Worm (Caenorhabditis elegans) whole organism, late embryonic: ENCODE results near the gene acl-13.

ENCODE experiments used
- F13H6.1 ChIP-seq: sonication (generic microtip); optimal IDR thresholded peaks from 2 replicates; lab custom pipeline; 2016; ENCODE audit warnings: missing genetic modification characterization, missing compliant biosample characterization
- T23F11.4 ChIP-seq: fragments of 200-800 bp; sonication (Bioruptor generic); optimal IDR thresholded peaks from 2 replicates; lab custom pipeline; 2018; ENCODE audit warnings: mild to moderate bottlenecking, missing genetic modification characterization, missing compliant biosample characterization
- ceh-14 ChIP-seq: sonication (generic microtip); optimal IDR thresholded peaks from 2 replicates; lab custom pipeline; 2016; ENCODE audit warnings: missing genotype, missing genetic modification characterization, missing compliant biosample characterization
- ceh-19 ChIP-seq: fragments of 200-800 bp; sonication (Bioruptor generic); optimal IDR thresholded peaks from 2 replicates; lab custom pipeline; 2018; ENCODE audit warnings: mild to moderate bottlenecking, missing genetic modification characterization, missing compliant biosample characterization
- ceh-34 ChIP-seq: sonication (generic microtip); optimal IDR thresholded peaks from 2 replicates; lab custom pipeline; 2016; ENCODE audit warnings: mild to moderate bottlenecking, missing genetic modification characterization, missing compliant biosample characterization
- elt-2 ChIP-seq: sonication (generic microtip); optimal IDR thresholded peaks from 2 replicates; lab custom pipeline; 2016; ENCODE audit warnings: missing genetic modification reagents, missing genetic modification characterization, missing compliant biosample characterization
- eyg-1 ChIP-seq: sonication (generic microtip); optimal IDR thresholded peaks from 2 replicates; lab custom pipeline; 2016; ENCODE audit warnings: missing genotype, missing genetic modification characterization, missing compliant biosample characterization
- fkh-6 ChIP-seq: sonication (generic microtip); optimal IDR thresholded peaks from 2 replicates; lab custom pipeline; 2016; ENCODE audit warnings: missing genetic modification characterization, missing compliant biosample characterization
- gmeb-2 ChIP-seq: sonication (generic microtip); optimal IDR thresholded peaks from 2 replicates; lab custom pipeline; 2016; ENCODE audit warnings: missing genetic modification characterization, inconsistent platforms, missing compliant biosample characterization
- hlh-6 ChIP-seq: sonication (generic microtip); optimal IDR thresholded peaks from 2 replicates; lab custom pipeline; 2016; ENCODE audit warnings: missing genotype, missing genetic modification characterization, missing compliant biosample characterization
- hlh-8 ChIP-seq: sonication (generic microtip); optimal IDR thresholded peaks from 2 replicates; lab custom pipeline; 2016; ENCODE audit warnings: missing genotype, missing genetic modification characterization, missing compliant biosample characterization
- mec-3 ChIP-seq: sonication (generic microtip); optimal IDR thresholded peaks from 2 replicates; lab custom pipeline; 2016; ENCODE audit warnings: borderline replicate concordance, missing genetic modification characterization, missing compliant biosample characterization
- pag-3 ChIP-seq: sonication (generic microtip); optimal IDR thresholded peaks from 2 replicates; lab custom pipeline; 2016; ENCODE audit warnings: missing compliant biosample characterization, missing genetic modification characterization, borderline replicate concordance
- pax-1 ChIP-seq: fragments of 150-350 bp; optimal IDR thresholded peaks from 2 replicates; lab custom pipeline; 2014; ENCODE audit warnings: missing biosample characterization, missing genetic modification characterization
- pha-4 ChIP-seq: fragments of 150-350 bp; optimal IDR thresholded peaks from 2 replicates; lab custom pipeline; 2018; ENCODE audit warnings: missing biosample characterization, missing genetic modification reagents, missing genetic modification characterization
- ref-2 ChIP-seq: sonication (generic microtip); optimal IDR thresholded peaks from 2 replicates; lab custom pipeline; 2016; ENCODE audit warnings: missing genetic modification characterization, missing compliant biosample characterization

acl-13 gene

DNA sequence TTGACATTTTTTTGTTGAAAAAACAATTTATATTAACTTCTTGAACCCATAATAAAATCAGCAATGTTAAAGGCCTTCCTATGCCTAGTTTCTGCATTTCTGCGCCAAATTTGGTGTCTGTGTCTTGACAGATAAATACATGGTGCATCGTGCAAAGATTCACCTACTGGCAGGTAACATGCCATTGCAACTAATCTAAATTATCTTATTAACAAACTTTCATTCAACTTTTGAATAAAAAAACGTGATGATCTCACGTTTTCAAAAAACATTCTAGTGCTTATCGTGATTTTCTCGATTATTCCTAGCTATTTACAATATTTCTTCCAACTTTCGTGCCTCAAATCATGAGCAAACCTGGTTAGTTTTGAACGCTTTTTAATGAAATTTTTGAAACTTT, 46.3 kb downstream of the acl-13 start, which contains the start of gene C25G4.7:
TSS of gene C25G4.7 (plus strand) at position 301 of the 400 bp plus-strand sequence.
- TF ChIP-seq ceh-14 (tag; lab: Kevin White, UChicago), result no peak
- no peak for TF ChIP-seq fkh-6 (tag; lab: Kevin White, UChicago)
- TF ChIP-seq gmeb-2 (tag; lab: Kevin White, UChicago), result no peak
- no peak for TF ChIP-seq hlh-6 (tag; lab: Kevin White, UChicago)
- TF ChIP-seq F13H6.1 (tag; lab: Kevin White, UChicago), result no peak
- TF ChIP-seq ref-2, result no peak
- TF ChIP-seq ceh-34 (tag; lab: Kevin White, UChicago), result no peak
- no peak for TF ChIP-seq eyg-1
- TF ChIP-seq hlh-8 (tag; lab: Kevin White, UChicago), result no peak
- TF ChIP-seq elt-2, result no peak
- no peak for TF ChIP-seq pha-4 (tag; lab: Kevin White, UChicago)
- no peak for TF ChIP-seq ceh-19 (GFP tag; lab: Kevin White, UChicago)
- no peak for TF ChIP-seq mec-3 (tag; lab: Kevin White, UChicago)
- TF ChIP-seq pax-1 (tag; lab: Kevin White, UChicago), result no peak
- no peak for TF ChIP-seq T23F11.4 (GFP tag; lab: Kevin White, UChicago)
- no peak for TF ChIP-seq pag-3 (tag; lab: Kevin White, UChicago)
- TF ChIP-seq, all 69 proteins: peak for 0
